Worm (Caenorhabditis elegans) whole organism, L2 larva: Measurements from ENCODE around the gene str-18.
A peak's percentile ranks its signal among the peaks of the same experiment; 100 is the strongest.

Source experiments
- R02D3.7 ChIP-seq: fragments of 150-350 bp; optimal IDR thresholded peaks from 2 replicates; lab custom pipeline; 2014; ENCODE audit warnings: missing biosample characterization, missing genetic modification characterization
- dmd-4 ChIP-seq: sonication (generic microtip); optimal IDR thresholded peaks from 2 replicates; lab custom pipeline; 2017; ENCODE audit warnings: missing biosample characterization, missing genetic modification characterization
- mdl-1 ChIP-seq, 2 experiments: fragments of 150-350 bp in 1 of 2; sonication (generic microtip) in 1 of 2; optimal IDR thresholded peaks; 2 replicates each; lab custom pipeline; 2017; ENCODE audit warnings: missing biosample characterization in 2 of 2, missing genetic modification characterization in 2 of 2
- nhr-25 ChIP-seq: fragments of 150-350 bp; sonication (generic microtip); optimal IDR thresholded peaks from 3 replicates; lab custom pipeline; 2014; ENCODE audit warnings: missing biosample characterization, missing genetic modification characterization

- TF ChIP-seq R02D3.7 = no peak
- TF ChIP-seq mdl-1 (tag; optimal IDR thresholded peaks at IDR 0.05; lab: Kevin White, UChicago) = peak in 1 of 2 experiments; percentile 1
- no peak for TF ChIP-seq nhr-25 (tag; lab: Kevin White, UChicago)
- TF ChIP-seq dmd-4 (tag; lab: Kevin White, UChicago) = no peak
Measured at ce11 chrV:15773941-15774340, 32.2 kb upstream of the str-18 start.
